Fruit fly (Drosophila melanogaster): ENCODE data around the gene Ufl1.

Ufl1 gene

dm6 chr3R:7066267-7066666 lies 8.0 kb downstream of the Ufl1 start:
- no peak for TF ChIP-seq h (optimal IDR thresholded peaks at IDR 0.05)
- TF ChIP-seq insv (optimal IDR thresholded peaks at IDR 0.05) = no peak
- no peak for TF ChIP-seq psq (optimal IDR thresholded peaks at IDR 0.05)
- no peak for TF ChIP-seq Myc (optimal IDR thresholded peaks at IDR 0.05)
- no peak for TF ChIP-seq Sin3A (optimal IDR thresholded peaks at IDR 0.05)
- TF ChIP-seq ttk (optimal IDR thresholded peaks at IDR 0.05) = no peak

dm6 chr3R:7061875-7062274 lies 12.4 kb downstream of the Ufl1 start, which contains the start of gene Mst84B:
Gene Mst84B (plus strand): TSS chr3R:7062175.
- no peak for TF ChIP-seq psq (optimal IDR thresholded peaks at IDR 0.05)
- no peak for TF ChIP-seq Myc (optimal IDR thresholded peaks at IDR 0.05)
- TF ChIP-seq ttk (optimal IDR thresholded peaks at IDR 0.05) = no peak
- TF ChIP-seq Sin3A (optimal IDR thresholded peaks at IDR 0.05) = no peak
- no peak for TF ChIP-seq h (optimal IDR thresholded peaks at IDR 0.05)
- TF ChIP-seq insv (optimal IDR thresholded peaks at IDR 0.05) = no peak

- TF ChIP-seq Sin3A (optimal IDR thresholded peaks at IDR 0.05) = no peak
- TF ChIP-seq insv (optimal IDR thresholded peaks at IDR 0.05) = no peak
- no peak for TF ChIP-seq ttk (optimal IDR thresholded peaks at IDR 0.05)
- TF ChIP-seq h (optimal IDR thresholded peaks at IDR 0.05) = no peak
- no peak for TF ChIP-seq psq (optimal IDR thresholded peaks at IDR 0.05)
- no peak for TF ChIP-seq Myc (optimal IDR thresholded peaks at IDR 0.05)
Observed at dm6 chr3R:7060467-7060866, 13.8 kb downstream of the Ufl1 start, which contains the start of gene djl. Gene djl (plus strand): TSS chr3R:7060767.

dm6 chr3R:7059015-7059414 lies 15.2 kb downstream of the Ufl1 start, which contains the start of gene dj:
Gene dj (plus strand): TSS chr3R:7059315.
- TF ChIP-seq ttk (optimal IDR thresholded peaks at IDR 0.05) (no peak), h (optimal IDR thresholded peaks at IDR 0.05) (no peak)

- no peak for TF ChIP-seq Sin3A (optimal IDR thresholded peaks at IDR 0.05)
- no peak for TF ChIP-seq h (optimal IDR thresholded peaks at IDR 0.05)
- no peak for TF ChIP-seq ttk (optimal IDR thresholded peaks at IDR 0.05)
- TF ChIP-seq insv (optimal IDR thresholded peaks at IDR 0.05) = no peak
- no peak for TF ChIP-seq Myc (optimal IDR thresholded peaks at IDR 0.05)
- TF ChIP-seq psq (optimal IDR thresholded peaks at IDR 0.05) = no peak
Observed at dm6 chr3R:7058017-7058416, 16.2 kb downstream of the Ufl1 start.

- TF ChIP-seq Myc (optimal IDR thresholded peaks at IDR 0.05) (no peak), h (optimal IDR thresholded peaks at IDR 0.05) (no peak), insv (optimal IDR thresholded peaks at IDR 0.05) (no peak)
Observed at dm6 chr3R:7054286-7054685, 20.0 kb downstream of the Ufl1 start, which contains the start of gene CG1979. Gene CG1979 (plus strand): TSS chr3R:7054586.

dm6 chr3R:7052242-7052641 lies 22.0 kb downstream of the Ufl1 start, which contains the start of gene Sodh1:
Gene Sodh1 (plus strand): TSS chr3R:7052335.
- TF ChIP-seq Sin3A (optimal IDR thresholded peaks at IDR 0.05) (no peak), Myc (optimal IDR thresholded peaks at IDR 0.05) (no peak), insv (optimal IDR thresholded peaks at IDR 0.05) (no peak), psq (optimal IDR thresholded peaks at IDR 0.05) (no peak), h (optimal IDR thresholded peaks at IDR 0.05) (no peak)

- TF ChIP-seq insv (optimal IDR thresholded peaks at IDR 0.05) (no peak), h (optimal IDR thresholded peaks at IDR 0.05) (no peak), ttk (optimal IDR thresholded peaks at IDR 0.05) (no peak), Sin3A (optimal IDR thresholded peaks at IDR 0.05) (no peak), Myc (optimal IDR thresholded peaks at IDR 0.05) (no peak), psq (optimal IDR thresholded peaks at IDR 0.05) (no peak)
Observed at dm6 chr3R:7044016-7044415, 30.2 kb downstream of the Ufl1 start.

- no peak for TF ChIP-seq ttk (optimal IDR thresholded peaks at IDR 0.05)
- TF ChIP-seq insv (optimal IDR thresholded peaks at IDR 0.05) = no peak
- TF ChIP-seq psq (optimal IDR thresholded peaks at IDR 0.05) = no peak
- TF ChIP-seq h (optimal IDR thresholded peaks at IDR 0.05) = no peak
- no peak for TF ChIP-seq Myc (optimal IDR thresholded peaks at IDR 0.05)
- TF ChIP-seq Sin3A (optimal IDR thresholded peaks at IDR 0.05) = no peak
Observed at dm6 chr3R:7040894-7041293, 33.4 kb downstream of the Ufl1 start.

dm6 chr3R:7037250-7037802 lies 36.9 kb downstream of the Ufl1 start:
- TF ChIP-seq Myc (optimal IDR thresholded peaks at IDR 0.05) (no peak), ttk (optimal IDR thresholded peaks at IDR 0.05) (no peak), h (optimal IDR thresholded peaks at IDR 0.05) (no peak), Sin3A (optimal IDR thresholded peaks at IDR 0.05) (no peak)

- no peak for TF ChIP-seq Myc (optimal IDR thresholded peaks at IDR 0.05)
- no peak for TF ChIP-seq Sin3A (optimal IDR thresholded peaks at IDR 0.05)
- TF ChIP-seq psq (optimal IDR thresholded peaks at IDR 0.05) = no peak
- TF ChIP-seq insv (optimal IDR thresholded peaks at IDR 0.05) = no peak
- TF ChIP-seq ttk (optimal IDR thresholded peaks at IDR 0.05) = no peak
- TF ChIP-seq h (optimal IDR thresholded peaks at IDR 0.05) = no peak
Observed at dm6 chr3R:7035703-7036266, 38.5 kb downstream of the Ufl1 start.

dm6 chr3R:7034440-7034839 lies 39.8 kb downstream of the Ufl1 start:
- TF ChIP-seq h (optimal IDR thresholded peaks at IDR 0.05) (no peak), ttk (optimal IDR thresholded peaks at IDR 0.05) (no peak), psq (optimal IDR thresholded peaks at IDR 0.05) (no peak), Sin3A (optimal IDR thresholded peaks at IDR 0.05) (no peak), insv (optimal IDR thresholded peaks at IDR 0.05) (no peak), Myc (optimal IDR thresholded peaks at IDR 0.05) (no peak)

- TF ChIP-seq Sin3A (optimal IDR thresholded peaks at IDR 0.05) = no peak
- no peak for TF ChIP-seq psq (optimal IDR thresholded peaks at IDR 0.05)
- no peak for TF ChIP-seq ttk (optimal IDR thresholded peaks at IDR 0.05)
- no peak for TF ChIP-seq Myc (optimal IDR thresholded peaks at IDR 0.05)
- TF ChIP-seq insv (optimal IDR thresholded peaks at IDR 0.05) = no peak
- TF ChIP-seq h (optimal IDR thresholded peaks at IDR 0.05) = no peak
Observed at dm6 chr3R:7033707-7034106, 40.5 kb downstream of the Ufl1 start.

Measured in Kc167 (cell line).